Worm (Caenorhabditis elegans) whole organism, L1 larva: ENCODE measurements around the gene ZK1251.3.
A peak's percentile ranks its signal among the peaks of the same experiment; 100 is the strongest.

Source experiments
- Y116A8C.19 ChIP-seq: sonication (generic microtip); optimal IDR thresholded peaks from 2 replicates; lab custom pipeline; 2016; ENCODE audit warnings: missing compliant biosample characterization, missing genetic modification characterization, borderline replicate concordance
- dpl-1 ChIP-seq, 3 experiments: fragments of 150-350 bp in 2 of 3; sonication (generic microtip) in 1 of 3; optimal IDR thresholded peaks; 2 replicates each; lab custom pipeline; 2014 to 2017; ENCODE audit warnings: missing biosample characterization in 3 of 3, missing genetic modification characterization in 3 of 3, missing genetic modification reagents in 3 of 3
- elt-2 ChIP-seq: sonication (generic microtip); optimal IDR thresholded peaks from 2 replicates; lab custom pipeline; 2016; ENCODE audit warnings: missing genetic modification characterization, mild to moderate bottlenecking, inconsistent platforms, missing compliant biosample characterization, missing genetic modification reagents
- fkh-8 ChIP-seq: sonication (generic microtip); optimal IDR thresholded peaks from 2 replicates; lab custom pipeline; 2016; ENCODE audit warnings: mild to moderate bottlenecking, missing genetic modification characterization, missing compliant biosample characterization
- isw-1 ChIP-seq: fragments of 200-800 bp; sonication (Bioruptor generic); IDR thresholded peaks from 2 replicates; pipeline ENCODE4 v1.3.6; 2022; ENCODE audit warnings: missing genetic modification characterization, missing compliant biosample characterization
- lin-15B ChIP-seq: fragments of 150-350 bp; sonication (generic microtip); optimal IDR thresholded peaks from 3 replicates; lab custom pipeline; 2014; ENCODE audit warnings: missing biosample characterization, missing genetic modification characterization
- lir-3 ChIP-seq: sonication (generic microtip); optimal IDR thresholded peaks from 2 replicates; lab custom pipeline; 2016; ENCODE audit warnings: mild to moderate bottlenecking, missing genetic modification characterization, moderate library complexity, missing compliant biosample characterization; ENCODE audit not compliant: poor library complexity
- mdl-1 ChIP-seq, 2 experiments: fragments of 150-350 bp; optimal IDR thresholded peaks; 2 replicates each; lab custom pipeline; 2014 to 2017; ENCODE audit warnings: missing biosample characterization in 2 of 2, missing genetic modification characterization in 2 of 2, inconsistent platforms in 1 of 2
- pqm-1 ChIP-seq: sonication (generic microtip); optimal IDR thresholded peaks from 3 replicates; lab custom pipeline; 2017; ENCODE audit warnings: missing biosample characterization, missing genetic modification characterization
- skn-1 ChIP-seq: fragments of 150-350 bp; optimal IDR thresholded peaks from 2 replicates; lab custom pipeline; 2014; ENCODE audit warnings: missing biosample characterization, missing genetic modification characterization
- xbp-1 ChIP-seq: sonication (generic microtip); optimal IDR thresholded peaks from 2 replicates; lab custom pipeline; 2016; ENCODE audit warnings: missing genetic modification characterization, missing compliant biosample characterization

- TF ChIP-seq mdl-1 (tag; optimal IDR thresholded peaks at IDR 0.05; lab: Kevin White, UChicago) (peak; percentile 8 to 70), pqm-1 (no peak), skn-1 (peak; percentile 20), fkh-8 (tag; lab: Kevin White, UChicago) (no peak), xbp-1 (tag; lab: Kevin White, UChicago) (peak; percentile 57), isw-1 (GFP tag; lab: Robert Waterston, UW) (no peak), elt-2 (no peak), lir-3 (tag; lab: Kevin White, UChicago) (peak; percentile 19), lin-15B (tag; lab: Kevin White, UChicago) (no peak), Y116A8C.19 (no peak), dpl-1 (GFP tag; optimal IDR thresholded peaks at IDR 0.05; lab: Kevin White, UChicago) (peak; percentile 25 to 42 (median 38))
Observed at ce11 chrIV:9669969-9670368, 13.5 kb upstream of the ZK1251.3 start.
